Worm (Caenorhabditis elegans) whole organism, L4/young adult: ENCODE measurements around the gene ttr-15.

Experiments
- W03F9.2 ChIP-seq: fragments of 150-350 bp; optimal IDR thresholded peaks from 2 replicates; lab custom pipeline; 2014; ENCODE audit warnings: missing biosample characterization, missing genetic modification characterization
- him-1 ChIP-seq: sonication (generic microtip); optimal IDR thresholded peaks from 2 replicates; lab custom pipeline; 2016; ENCODE audit warnings: missing genotype, missing genetic modification reagents, missing genetic modification characterization, missing compliant biosample characterization

DNA sequence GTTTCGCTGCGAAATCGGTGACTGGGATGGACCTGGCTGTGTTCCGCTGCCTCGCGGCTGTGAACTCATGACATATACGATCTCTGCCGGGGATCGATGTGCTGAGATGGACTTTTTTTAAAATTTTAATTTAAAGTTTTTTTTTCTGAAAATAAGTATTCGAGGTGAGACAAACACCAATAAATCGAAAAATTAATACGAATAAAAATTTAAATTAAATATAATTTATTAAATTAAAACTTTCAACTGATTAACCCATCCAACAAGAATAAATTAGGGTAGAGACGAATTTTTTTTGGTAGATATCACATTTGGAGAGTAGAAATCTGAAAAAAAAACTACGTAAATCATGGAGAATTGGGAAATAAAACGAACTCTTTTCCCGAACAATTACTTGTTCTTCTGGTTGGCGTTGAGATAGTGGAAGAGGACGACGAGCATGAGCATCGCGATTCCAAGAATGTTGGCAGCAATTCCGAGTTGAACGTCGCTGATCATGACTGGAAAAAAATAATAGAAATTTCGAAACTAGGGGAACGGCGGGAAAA, 19.5 kb upstream of the ttr-15 start, which contains the start of the genes unc-50 and ostf-4:
- no peak for TF ChIP-seq him-1 (tag; lab: Kevin White, UChicago)
- no peak for TF ChIP-seq W03F9.2
